Worm (Caenorhabditis elegans): Measurements from ENCODE around the gene T23B12.5.
A peak's percentile ranks its signal among the peaks of the same experiment; 100 is the strongest.

Gene T23B12.5

DNA sequence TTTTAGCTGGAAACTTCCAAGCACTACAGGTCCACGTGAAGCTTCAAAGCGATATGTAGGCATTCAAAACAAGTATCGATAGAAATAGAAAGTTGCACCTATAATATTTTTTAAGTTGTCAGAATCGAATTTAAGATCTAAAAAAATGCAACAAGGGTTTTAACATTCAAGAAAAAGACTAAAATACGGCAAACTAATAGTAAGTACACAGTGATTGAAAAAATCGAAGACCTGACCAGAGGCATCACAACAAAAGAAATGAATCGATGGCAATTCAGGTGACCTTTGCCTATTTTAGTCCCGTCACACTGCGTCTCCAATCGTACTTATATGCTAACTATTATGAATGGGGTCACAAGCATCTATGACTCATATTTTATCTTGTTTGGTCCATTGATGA, at the start of gene T23B12.5:
Gene T23B12.5, minus strand, starts transcription at position 101 of the 400 bp plus-strand sequence.
- TF ChIP-seq tbx-2 (tag; optimal IDR thresholded peaks at IDR 0.05) (no peak), zag-1 (tag; optimal IDR thresholded peaks at IDR 0.05) (no peak), hmg-11 (tag; optimal IDR thresholded peaks at IDR 0.05) (no peak), lin-15B (tag; optimal IDR thresholded peaks at IDR 0.05) (no peak), daf-12 (tag; optimal IDR thresholded peaks at IDR 0.05) (no peak), pha-4 (tag; optimal IDR thresholded peaks at IDR 0.05) (no peak), nhr-43 (tag; optimal IDR thresholded peaks at IDR 0.05; ENCODE audit: poor library complexity, severe bottlenecking) (no peak), elt-1 (tag; optimal IDR thresholded peaks at IDR 0.05) (no peak), fkh-2 (tag; optimal IDR thresholded peaks at IDR 0.05) (no peak), sea-2 (GFP tag; optimal IDR thresholded peaks at IDR 0.05) (no peak), jun-1 (tag; optimal IDR thresholded peaks at IDR 0.05) (no peak)

DNA sequence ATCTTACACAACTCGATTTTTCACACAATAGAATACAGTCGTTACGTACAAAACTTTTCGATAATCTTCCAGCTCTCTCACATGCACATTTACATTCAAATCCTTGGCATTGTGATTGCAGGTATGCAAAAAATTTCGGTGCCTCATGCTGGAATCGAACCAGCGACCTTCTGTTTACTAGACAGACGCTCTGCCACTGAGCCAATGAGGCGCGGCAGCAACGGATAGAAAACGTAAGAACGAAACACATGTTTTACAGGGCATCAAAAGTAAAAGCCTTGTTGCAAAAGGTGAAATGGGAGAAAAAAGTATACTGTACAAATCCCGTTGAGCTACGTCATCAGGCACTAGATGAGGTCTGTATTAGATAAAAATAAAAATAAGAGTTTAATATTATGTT, 48.1 kb upstream of the T23B12.5 start:
- TF ChIP-seq skn-1 (tag; optimal IDR thresholded peaks at IDR 0.05): no peak
- peak; percentile 22 for TF ChIP-seq elt-2 (tag; optimal IDR thresholded peaks at IDR 0.05)
- peak; percentile 4 for TF ChIP-seq snpc-4 (tag; optimal IDR thresholded peaks at IDR 0.05)

DNA sequence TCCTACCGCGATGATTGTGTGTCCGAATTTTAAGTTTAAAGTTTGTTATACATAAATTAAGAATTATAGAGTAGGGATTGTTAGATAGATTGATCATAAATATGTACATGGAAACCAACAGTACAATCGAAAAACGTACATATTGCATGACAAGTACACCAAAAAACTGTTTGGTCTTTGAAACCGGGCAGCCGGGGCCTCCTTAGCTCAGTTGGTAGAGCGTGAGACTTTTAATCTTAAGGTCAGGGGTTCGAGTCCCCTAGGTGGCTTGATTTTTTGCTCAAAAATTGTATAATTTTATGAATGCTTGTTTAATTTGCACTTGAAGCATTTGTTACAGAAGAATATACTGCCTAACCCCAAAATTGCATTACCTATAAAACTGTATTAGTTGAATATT, 47.3 kb upstream of the T23B12.5 start:
- TF ChIP-seq skn-1 (tag; optimal IDR thresholded peaks at IDR 0.05) (no peak), nhr-23 (tag; optimal IDR thresholded peaks at IDR 0.05) (no peak), fkh-2 (tag; optimal IDR thresholded peaks at IDR 0.05) (no peak), nhr-77 (tag; optimal IDR thresholded peaks at IDR 0.05) (no peak), eor-1 (tag; optimal IDR thresholded peaks at IDR 0.05) (no peak), ceh-82 (tag; optimal IDR thresholded peaks at IDR 0.05) (no peak), mdl-1 (tag; optimal IDR thresholded peaks at IDR 0.05) (no peak), ztf-4 (tag; optimal IDR thresholded peaks at IDR 0.05) (no peak), ztf-11 (tag; optimal IDR thresholded peaks at IDR 0.05) (no peak), fos-1 (tag; optimal IDR thresholded peaks at IDR 0.05) (no peak), ama-1 (optimal IDR thresholded peaks at IDR 0.05) (no peak), elt-3 (tag; optimal IDR thresholded peaks at IDR 0.05) (no peak), sea-2 (GFP tag; optimal IDR thresholded peaks at IDR 0.05) (no peak)

ce11 chrV:8494260-8494939, 46.6 kb upstream of the T23B12.5 start, which contains the start of gene pxn-1:
pxn-1 (plus strand) TSS chrV:8494889.
- no peak for TF ChIP-seq snpc-4 (tag; optimal IDR thresholded peaks at IDR 0.05)
- peak; percentile 78 for TF ChIP-seq lin-39 (tag; optimal IDR thresholded peaks at IDR 0.05)
- no peak for TF ChIP-seq unc-39 (tag; optimal IDR thresholded peaks at IDR 0.05)
- no peak for TF ChIP-seq mdl-1 (tag; optimal IDR thresholded peaks at IDR 0.05)
- TF ChIP-seq elt-1 (tag; optimal IDR thresholded peaks at IDR 0.05): peak; percentile 76
- no peak for TF ChIP-seq nhr-237 (tag; optimal IDR thresholded peaks at IDR 0.05)
- TF ChIP-seq lsy-12 (tag; optimal IDR thresholded peaks at IDR 0.05): no peak
- TF ChIP-seq daf-12 (tag; optimal IDR thresholded peaks at IDR 0.05): no peak
- TF ChIP-seq zag-1 (tag; optimal IDR thresholded peaks at IDR 0.05): no peak
- TF ChIP-seq unc-62 (GFP tag; optimal IDR thresholded peaks at IDR 0.05): peak; percentile 55
- no peak for TF ChIP-seq fos-1 (tag; optimal IDR thresholded peaks at IDR 0.05)
- TF ChIP-seq nhr-11 (tag; optimal IDR thresholded peaks at IDR 0.05): no peak
- TF ChIP-seq nhr-12 (tag; optimal IDR thresholded peaks at IDR 0.05): no peak

ce11 chrV:8481274-8481673, 33.4 kb upstream of the T23B12.5 start:
- TF ChIP-seq nhr-25 (tag; optimal IDR thresholded peaks at IDR 0.05) (no peak), skn-1 (tag; optimal IDR thresholded peaks at IDR 0.05) (no peak), nhr-12 (tag; optimal IDR thresholded peaks at IDR 0.05) (no peak), nhr-67 (tag; optimal IDR thresholded peaks at IDR 0.05) (no peak), unc-62 (GFP tag; optimal IDR thresholded peaks at IDR 0.05) (no peak), mml-1 (tag; optimal IDR thresholded peaks at IDR 0.05) (no peak), jun-1 (tag; optimal IDR thresholded peaks at IDR 0.05) (no peak), nhr-77 (tag; optimal IDR thresholded peaks at IDR 0.05) (no peak), nhr-28 (tag; optimal IDR thresholded peaks at IDR 0.05) (no peak), fkh-2 (tag; optimal IDR thresholded peaks at IDR 0.05) (no peak), pqm-1 (tag; optimal IDR thresholded peaks at IDR 0.05) (no peak), lin-15B (tag; optimal IDR thresholded peaks at IDR 0.05) (no peak)
